Worm (Caenorhabditis elegans) whole organism, L4 larva: ENCODE measurements around the gene srt-17.

Experiments
- Y105C5A.15 ChIP-seq: fragments of 200-800 bp; sonication (Bioruptor generic); IDR thresholded peaks from 2 replicates; pipeline ENCODE4 v1.3.6; 2022; ENCODE audit warnings: missing genetic modification characterization, missing compliant biosample characterization
- ZK546.5 ChIP-seq, 2 experiments: sonication (generic microtip); optimal IDR thresholded peaks; 2 replicates each; lab custom pipeline; 2017; ENCODE audit warnings: missing biosample characterization in 2 of 2, missing genetic modification characterization in 2 of 2
- dmd-6 ChIP-seq: fragments of 200-800 bp; sonication (Bioruptor generic); IDR thresholded peaks from 2 replicates; pipeline ENCODE4 v1.3.6; 2022; ENCODE audit warnings: missing genetic modification reagents, missing genetic modification characterization, missing compliant biosample characterization
- mdl-1 ChIP-seq, 2 experiments: fragments of 150-350 bp in 1 of 2; sonication (generic microtip) in 1 of 2; optimal IDR thresholded peaks; 2 replicates each; lab custom pipeline; 2014 to 2017; ENCODE audit warnings: missing biosample characterization in 2 of 2, missing genetic modification characterization in 2 of 2
- mep-1 ChIP-seq: fragments of 150-350 bp; sonication (generic microtip); optimal IDR thresholded peaks from 3 replicates; lab custom pipeline; 2014; ENCODE audit warnings: missing biosample characterization, missing genetic modification characterization
- nhr-10 ChIP-seq: fragments of 150-350 bp; optimal IDR thresholded peaks from 2 replicates; lab custom pipeline; 2014; ENCODE audit warnings: missing biosample characterization, missing genetic modification characterization
- nhr-11 ChIP-seq: fragments of 150-350 bp; optimal IDR thresholded peaks from 2 replicates; lab custom pipeline; 2014; ENCODE audit warnings: missing biosample characterization, missing genetic modification characterization
- unc-130 ChIP-seq: sonication (generic microtip); optimal IDR thresholded peaks from 2 replicates; lab custom pipeline; 2016; ENCODE audit warnings: missing genetic modification reagents, missing genetic modification characterization, missing compliant biosample characterization
- zip-11 ChIP-seq: fragments of 200-800 bp; sonication (Bioruptor generic); IDR thresholded peaks from 2 replicates; pipeline ENCODE4 v1.3.6; 2022; ENCODE audit warnings: missing genetic modification characterization, missing compliant biosample characterization

DNA sequence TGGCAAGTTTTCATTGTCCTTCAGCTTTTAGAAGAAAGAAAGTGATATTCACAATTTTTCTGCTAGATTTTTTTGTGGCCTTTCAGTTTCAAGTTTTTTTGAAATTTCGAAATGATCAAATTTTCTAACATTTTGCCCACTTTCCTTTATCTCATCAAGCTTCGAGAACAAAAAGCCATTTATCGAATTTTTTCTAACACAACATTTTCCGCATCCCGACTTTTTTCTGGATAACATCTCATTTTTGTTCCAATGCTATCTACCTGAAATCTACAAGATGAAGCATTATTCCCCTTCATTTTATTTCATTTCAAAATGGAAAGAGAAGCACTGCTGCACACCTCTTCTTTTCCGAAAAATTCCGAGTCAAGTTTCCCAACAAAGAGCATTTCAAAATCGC, 31.9 kb downstream of the srt-17 start, which contains the start of gene ZK488.5:
- TF ChIP-seq mdl-1 (tag; optimal IDR thresholded peaks at IDR 0.05; lab: Kevin White, UChicago) = no peak
- TF ChIP-seq Y105C5A.15 = no peak
- TF ChIP-seq nhr-10 (tag; lab: Kevin White, UChicago) = no peak
- no peak for TF ChIP-seq ZK546.5 (tag; optimal IDR thresholded peaks at IDR 0.05; lab: Kevin White, UChicago)
- TF ChIP-seq zip-11 (GFP tag; lab: Robert Waterston, UW) = no peak
- no peak for TF ChIP-seq unc-130 (GFP tag; lab: Kevin White, UChicago)
- TF ChIP-seq mep-1 (tag; lab: Kevin White, UChicago) = no peak
- no peak for TF ChIP-seq dmd-6 (GFP tag; lab: Robert Waterston, UW)
- no peak for TF ChIP-seq nhr-11 (tag; lab: Kevin White, UChicago)
